Fruit fly (Drosophila melanogaster): ENCODE data around the gene RanGAP.
A peak's percentile ranks its signal among the peaks of the same experiment; 100 is the strongest.

Gene RanGAP

DNA sequence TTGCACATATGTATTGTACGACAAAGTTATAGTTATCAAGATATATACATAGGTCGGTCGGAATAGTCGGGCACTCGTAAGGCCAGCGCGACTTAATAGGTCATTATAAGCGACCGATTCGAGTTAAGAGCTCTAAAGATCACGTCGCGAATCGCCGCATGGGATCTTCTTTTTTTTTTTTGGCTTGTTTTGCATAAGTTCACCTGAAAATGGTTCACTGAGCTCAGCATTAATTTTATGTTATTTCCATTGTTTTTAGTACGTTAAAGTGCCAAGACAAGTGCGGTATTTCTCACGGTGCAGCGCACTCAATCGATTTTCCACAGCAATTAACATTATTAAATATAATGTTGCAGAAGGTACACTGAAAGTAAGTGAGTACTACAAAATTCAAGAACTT, 420 bp upstream of the RanGAP start:
- TF ChIP-seq Abd-B (GFP tag; optimal IDR thresholded peaks at IDR 0.05) (no peak), woc (GFP tag; optimal IDR thresholded peaks at IDR 0.05) (no peak), br (GFP tag; optimal IDR thresholded peaks at IDR 0.05) (no peak), brk (GFP tag; optimal IDR thresholded peaks at IDR 0.05) (no peak), Mio (GFP tag; optimal IDR thresholded peaks at IDR 0.05) (no peak), dmrt93B (GFP tag; optimal IDR thresholded peaks at IDR 0.05) (no peak), ey (GFP tag; optimal IDR thresholded peaks at IDR 0.05) (no peak), fru (GFP tag; optimal IDR thresholded peaks at IDR 0.05) (no peak), jim (GFP tag; optimal IDR thresholded peaks at IDR 0.05) (no peak), GATAd (GFP tag; optimal IDR thresholded peaks at IDR 0.05) (no peak)

DNA sequence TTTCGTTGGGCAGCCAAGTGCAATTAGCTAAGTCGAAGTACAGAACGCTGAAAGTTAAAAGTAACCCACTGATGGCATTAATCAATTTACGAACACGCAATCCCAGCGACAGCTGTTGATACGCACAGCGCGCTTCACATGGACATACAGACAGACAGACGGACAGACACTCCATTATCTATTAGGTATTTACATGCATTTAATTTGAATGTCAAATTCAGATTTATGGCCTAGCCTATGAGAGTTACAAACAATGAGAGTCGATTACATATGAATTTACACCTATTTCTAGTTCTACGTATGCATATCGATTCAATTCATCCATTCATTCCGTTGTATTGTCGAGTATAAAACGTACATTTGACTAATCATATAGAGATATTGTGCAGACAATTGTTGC, 868 bp downstream of the RanGAP start, which contains the start of gene CG10237:
Gene CG10237, minus strand, starts transcription at position 101 of the 400 bp plus-strand sequence.
- TF ChIP-seq ey (GFP tag; optimal IDR thresholded peaks at IDR 0.05) (no peak), sv (GFP tag; optimal IDR thresholded peaks at IDR 0.05) (no peak), OdsH (GFP tag; optimal IDR thresholded peaks at IDR 0.05) (no peak), CG9705 (GFP tag; optimal IDR thresholded peaks at IDR 0.05) (no peak), woc (GFP tag; optimal IDR thresholded peaks at IDR 0.05) (no peak), tai (GFP tag; optimal IDR thresholded peaks at IDR 0.05) (no peak), br (GFP tag; optimal IDR thresholded peaks at IDR 0.05) (no peak), Hr78 (GFP tag; optimal IDR thresholded peaks at IDR 0.05) (no peak), Mio (GFP tag; optimal IDR thresholded peaks at IDR 0.05) (no peak)

DNA sequence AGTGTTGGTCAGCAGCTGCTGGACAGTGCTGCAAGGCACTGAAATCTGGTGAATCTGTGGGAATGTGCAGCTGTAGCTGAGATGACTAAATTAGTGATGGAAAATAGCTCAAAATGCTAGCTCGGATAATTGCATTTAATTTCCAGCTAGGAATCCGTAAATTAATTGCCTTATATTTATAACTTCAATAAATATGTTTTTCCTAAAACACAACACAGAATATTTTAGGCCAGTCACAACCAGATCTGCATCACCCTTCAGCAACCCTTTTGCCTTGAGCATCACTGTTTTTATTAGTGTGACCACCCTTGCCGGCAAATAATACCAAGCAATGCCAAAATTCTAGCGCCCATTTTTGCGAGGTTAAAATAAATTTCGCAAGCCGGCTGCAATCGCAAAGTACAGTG, 3.0 kb downstream of the RanGAP start, which contains the start of gene Hs2st:
Gene Hs2st, minus strand, starts transcription at position 17 of the 407 bp plus-strand sequence.
- TF ChIP-seq CG9705 (GFP tag; optimal IDR thresholded peaks at IDR 0.05) (peak; percentile 94), brk (GFP tag; optimal IDR thresholded peaks at IDR 0.05) (no peak), dl (GFP tag; optimal IDR thresholded peaks at IDR 0.05; ENCODE audit: insufficient read depth in 1 of 2, partially characterized antibody in 2 of 2) (no peak), tai (GFP tag; optimal IDR thresholded peaks at IDR 0.05) (no peak), CG32264 (GFP tag; optimal IDR thresholded peaks at IDR 0.05) (peak; percentile 84), pan (optimal IDR thresholded peaks at IDR 0.05) (no peak), sv (GFP tag; optimal IDR thresholded peaks at IDR 0.05) (peak; percentile 94), sage (GFP tag; optimal IDR thresholded peaks at IDR 0.05) (no peak), Dif (GFP tag; optimal IDR thresholded peaks at IDR 0.05; ENCODE audit: partially characterized antibody) (no peak), GATAd (GFP tag; optimal IDR thresholded peaks at IDR 0.05) (peak; percentile 92), N (GFP tag; optimal IDR thresholded peaks at IDR 0.05) (no peak), HLH106 (tag; optimal IDR thresholded peaks at IDR 0.05) (peak; percentile 95), Vsx2 (GFP tag; optimal IDR thresholded peaks at IDR 0.05; ENCODE audit: partially characterized antibody) (no peak), dsf (GFP tag; optimal IDR thresholded peaks at IDR 0.05; ENCODE audit: borderline replicate concordance) (peak; percentile 92), Myc (optimal IDR thresholded peaks at IDR 0.05) (peak; percentile 99), Hr78 (GFP tag; optimal IDR thresholded peaks at IDR 0.05) (no peak), lola (GFP tag; optimal IDR thresholded peaks at IDR 0.05) (no peak), usp (GFP tag; optimal IDR thresholded peaks at IDR 0.05) (no peak), Mio (GFP tag; optimal IDR thresholded peaks at IDR 0.05) (peak; percentile 73), Abd-B (GFP tag; optimal IDR thresholded peaks at IDR 0.05) (no peak), dmrt93B (GFP tag; optimal IDR thresholded peaks at IDR 0.05) (peak; percentile 94), OdsH (GFP tag; optimal IDR thresholded peaks at IDR 0.05) (peak; percentile 94), CrebA (GFP tag; optimal IDR thresholded peaks at IDR 0.05; ENCODE audit: borderline replicate concordance) (no peak), Jra (GFP tag; optimal IDR thresholded peaks at IDR 0.05) (peak; percentile 96), jim (GFP tag; optimal IDR thresholded peaks at IDR 0.05) (peak; percentile 88), fru (GFP tag; optimal IDR thresholded peaks at IDR 0.05) (peak; percentile 95), Sp1 (GFP tag; optimal IDR thresholded peaks at IDR 0.05) (peak; percentile 89), psq (GFP tag; optimal IDR thresholded peaks at IDR 0.05) (peak; percentile 87), Dfd (GFP tag; optimal IDR thresholded peaks at IDR 0.05) (no peak), ey (GFP tag; optimal IDR thresholded peaks at IDR 0.05) (peak; percentile 95), rgr (GFP tag; optimal IDR thresholded peaks at IDR 0.05) (peak; percentile 96), Hr83 (GFP tag; optimal IDR thresholded peaks at IDR 0.05; ENCODE audit: poor library complexity, severe bottlenecking) (peak; percentile 87), Rel (GFP tag; optimal IDR thresholded peaks at IDR 0.05) (peak; percentile 31), Rel (tag; optimal IDR thresholded peaks at IDR 0.05) (peak; percentile 85), foxo (GFP tag; optimal IDR thresholded peaks at IDR 0.05) (peak; percentile 57 to 97), h (GFP tag; optimal IDR thresholded peaks at IDR 0.05) (peak; percentile 96), Hnf4 (GFP tag; optimal IDR thresholded peaks at IDR 0.05) (peak; percentile 97), woc (GFP tag; optimal IDR thresholded peaks at IDR 0.05) (peak; percentile 98), br (GFP tag; optimal IDR thresholded peaks at IDR 0.05) (peak; percentile 94)
